Worm (Caenorhabditis elegans): Measurements from ENCODE around the gene F01F1.15.
A peak's percentile ranks its signal among the peaks of the same experiment; 100 is the strongest.

F01F1.15 gene

DNA sequence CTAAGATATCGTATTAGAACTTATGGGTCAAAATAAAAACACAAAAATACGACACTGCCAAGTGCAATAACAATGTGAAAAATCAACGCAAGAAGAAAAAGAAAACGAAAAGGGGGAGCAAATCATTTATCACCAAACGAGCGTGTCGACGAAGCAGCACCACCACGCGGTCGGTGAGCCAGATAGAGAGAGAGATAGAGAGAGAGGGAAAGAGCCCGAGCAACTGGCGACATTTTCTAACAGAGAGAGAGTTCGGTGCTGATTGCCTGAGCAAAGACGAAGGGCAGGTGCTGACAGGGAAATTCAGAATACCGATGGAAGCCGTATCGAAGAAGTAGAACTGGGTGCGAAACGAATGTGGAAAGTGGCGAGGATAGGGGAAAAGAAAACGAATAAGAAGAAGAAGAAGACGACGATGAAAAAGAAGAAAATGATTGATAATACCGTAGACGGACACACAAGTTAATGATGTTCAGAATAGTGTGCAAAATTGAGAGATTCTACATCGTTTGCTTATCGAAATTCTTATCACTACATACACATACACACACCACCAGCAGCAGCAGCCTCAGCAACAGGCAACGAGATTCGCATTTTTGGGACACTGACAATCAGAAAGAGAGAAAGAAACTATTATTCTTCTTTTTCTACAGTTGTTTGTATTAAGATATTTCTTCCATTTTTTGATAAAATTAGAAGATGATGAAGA lies 34.0 kb downstream of the F01F1.15 start:
- TF ChIP-seq tab-1 (GFP tag; IDR thresholded peaks at IDR 0.05) (no peak), ztf-23 (GFP tag; IDR thresholded peaks at IDR 0.05) (0 out of 2 replicates have a peak, but pooled peaks have one; percentile 22)

ce11 chrIII:5834663-5835062 lies 34.7 kb downstream of the F01F1.15 start:
- no peak for TF ChIP-seq tab-1 (GFP tag; IDR thresholded peaks at IDR 0.05)
- TF ChIP-seq klf-2 (GFP tag; conservative IDR thresholded peaks at IDR 0.05) = no peak
- no peak for TF ChIP-seq ref-1 (GFP tag; conservative IDR thresholded peaks at IDR 0.05)
- TF ChIP-seq flt-1 (GFP tag; IDR thresholded peaks at IDR 0.05) = no peak
- TF ChIP-seq ztf-29 (GFP tag; IDR thresholded peaks at IDR 0.05) = no peak
- no peak for TF ChIP-seq T22C8.4 (GFP tag; IDR thresholded peaks at IDR 0.05)
- TF ChIP-seq cog-1 (tag; optimal IDR thresholded peaks at IDR 0.05) = no peak
- TF ChIP-seq ztf-23 (GFP tag; IDR thresholded peaks at IDR 0.05) = no peak
- TF ChIP-seq med-1 (GFP tag; optimal IDR thresholded peaks at IDR 0.05; ENCODE audit: insufficient read depth) = no peak

DNA sequence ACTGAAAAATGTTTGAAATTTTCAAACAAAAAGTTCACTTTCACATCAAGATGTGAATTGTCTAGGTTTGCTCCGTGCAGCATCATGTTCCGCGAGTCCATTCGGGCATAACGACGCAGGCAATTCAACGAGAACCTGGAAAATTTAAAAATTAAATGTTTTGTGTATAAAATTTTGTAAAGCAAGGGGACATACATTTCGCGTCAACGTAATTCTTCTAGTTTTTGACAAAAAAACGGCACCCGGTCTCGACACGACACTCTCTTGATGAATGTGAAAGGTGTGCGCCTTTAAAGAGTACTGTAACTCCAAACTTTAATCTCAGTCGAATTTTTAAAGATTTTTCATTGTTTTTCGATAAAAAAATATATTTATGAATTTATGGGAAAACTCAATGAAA lies 35.3 kb downstream of the F01F1.15 start, which contains the start of gene R12B2.6:
R12B2.6 (minus strand) TSS at position 101 of the 400 bp plus-strand sequence.
- TF ChIP-seq klf-2 (GFP tag; conservative IDR thresholded peaks at IDR 0.05) = no peak
- TF ChIP-seq ref-1 (GFP tag; conservative IDR thresholded peaks at IDR 0.05) = no peak
- no peak for TF ChIP-seq ztf-23 (GFP tag; IDR thresholded peaks at IDR 0.05)
- TF ChIP-seq flt-1 (GFP tag; IDR thresholded peaks at IDR 0.05) = no peak
- TF ChIP-seq med-1 (GFP tag; optimal IDR thresholded peaks at IDR 0.05; ENCODE audit: insufficient read depth) = no peak
- TF ChIP-seq ztf-29 (GFP tag; IDR thresholded peaks at IDR 0.05) = no peak
- no peak for TF ChIP-seq cog-1 (tag; optimal IDR thresholded peaks at IDR 0.05)
- no peak for TF ChIP-seq T22C8.4 (GFP tag; IDR thresholded peaks at IDR 0.05)
- TF ChIP-seq tab-1 (GFP tag; IDR thresholded peaks at IDR 0.05) = no peak

- TF ChIP-seq tab-1 (GFP tag; IDR thresholded peaks at IDR 0.05) (no peak), ref-1 (GFP tag; conservative IDR thresholded peaks at IDR 0.05) (no peak), med-1 (GFP tag; optimal IDR thresholded peaks at IDR 0.05; ENCODE audit: insufficient read depth) (no peak), flt-1 (GFP tag; IDR thresholded peaks at IDR 0.05) (no peak), ztf-23 (GFP tag; IDR thresholded peaks at IDR 0.05) (no peak), ztf-29 (GFP tag; IDR thresholded peaks at IDR 0.05) (no peak), cog-1 (tag; optimal IDR thresholded peaks at IDR 0.05) (no peak), T22C8.4 (GFP tag; IDR thresholded peaks at IDR 0.05) (no peak), klf-2 (GFP tag; conservative IDR thresholded peaks at IDR 0.05) (no peak)
These were observed 36.0 kb downstream of the F01F1.15 start, which contains the start of the genes R12B2.13 and mdt-15 for ce11 chrIII:5833376-5833775. TSS of gene R12B2.13 (minus strand) at chrIII:5833476. TSS of gene mdt-15 (minus strand) at chrIII:5833751.

DNA sequence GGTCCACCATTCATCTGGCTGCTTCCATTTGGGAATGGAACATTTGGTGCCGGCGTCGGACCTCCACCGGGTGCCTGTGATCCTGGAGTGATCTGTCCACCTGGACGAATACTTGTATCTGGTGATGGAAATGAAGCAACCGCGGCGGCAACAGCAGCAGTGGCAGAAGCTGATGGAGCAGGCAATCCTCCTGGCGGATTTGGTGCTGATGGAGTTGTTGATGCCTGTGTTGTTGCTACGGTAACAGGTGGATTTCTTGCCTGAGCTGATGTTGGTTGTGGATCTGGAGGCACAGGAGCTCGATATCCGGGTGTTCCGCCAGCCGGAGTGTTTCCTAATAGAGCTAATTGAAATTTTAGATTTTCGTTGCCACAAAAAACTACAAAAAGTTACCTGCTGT lies 36.9 kb downstream of the F01F1.15 start:
- TF ChIP-seq ztf-23 (GFP tag; IDR thresholded peaks at IDR 0.05) (no peak), ref-1 (GFP tag; conservative IDR thresholded peaks at IDR 0.05) (no peak), med-1 (GFP tag; optimal IDR thresholded peaks at IDR 0.05; ENCODE audit: insufficient read depth) (no peak), flt-1 (GFP tag; IDR thresholded peaks at IDR 0.05) (no peak), cog-1 (tag; optimal IDR thresholded peaks at IDR 0.05) (no peak), klf-2 (GFP tag; conservative IDR thresholded peaks at IDR 0.05) (no peak), ztf-29 (GFP tag; IDR thresholded peaks at IDR 0.05) (no peak), tab-1 (GFP tag; IDR thresholded peaks at IDR 0.05) (no peak), T22C8.4 (GFP tag; IDR thresholded peaks at IDR 0.05) (no peak)

DNA sequence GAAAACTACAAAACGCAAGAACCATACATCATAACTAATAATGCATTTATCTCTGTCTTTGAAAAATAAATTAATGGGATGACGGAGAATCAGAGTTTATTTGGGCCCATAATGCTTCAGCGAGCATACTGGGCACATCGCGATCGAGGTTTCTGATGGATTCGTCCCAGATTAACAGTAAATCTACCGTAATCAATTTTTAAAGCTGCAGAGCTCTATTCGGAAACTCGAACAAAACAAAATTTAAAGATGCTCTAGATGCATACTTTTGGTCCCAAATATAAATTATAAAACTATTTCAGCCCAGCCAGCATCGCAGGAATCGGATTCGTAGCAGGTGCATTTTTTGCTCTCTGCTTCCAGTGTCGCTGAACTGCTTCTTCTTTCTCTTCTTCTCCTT lies 41.3 kb downstream of the F01F1.15 start:
- TF ChIP-seq ref-1 (GFP tag; conservative IDR thresholded peaks at IDR 0.05) = no peak
- TF ChIP-seq klf-2 (GFP tag; conservative IDR thresholded peaks at IDR 0.05) = no peak
- no peak for TF ChIP-seq tab-1 (GFP tag; IDR thresholded peaks at IDR 0.05)
- no peak for TF ChIP-seq cog-1 (tag; optimal IDR thresholded peaks at IDR 0.05)

ce11 chrIII:5826895-5827437 lies 42.4 kb downstream of the F01F1.15 start:
- TF ChIP-seq T22C8.4 (GFP tag; IDR thresholded peaks at IDR 0.05) (no peak), tab-1 (GFP tag; IDR thresholded peaks at IDR 0.05) (no peak), ref-1 (GFP tag; conservative IDR thresholded peaks at IDR 0.05) (no peak), flt-1 (GFP tag; IDR thresholded peaks at IDR 0.05) (no peak)

DNA sequence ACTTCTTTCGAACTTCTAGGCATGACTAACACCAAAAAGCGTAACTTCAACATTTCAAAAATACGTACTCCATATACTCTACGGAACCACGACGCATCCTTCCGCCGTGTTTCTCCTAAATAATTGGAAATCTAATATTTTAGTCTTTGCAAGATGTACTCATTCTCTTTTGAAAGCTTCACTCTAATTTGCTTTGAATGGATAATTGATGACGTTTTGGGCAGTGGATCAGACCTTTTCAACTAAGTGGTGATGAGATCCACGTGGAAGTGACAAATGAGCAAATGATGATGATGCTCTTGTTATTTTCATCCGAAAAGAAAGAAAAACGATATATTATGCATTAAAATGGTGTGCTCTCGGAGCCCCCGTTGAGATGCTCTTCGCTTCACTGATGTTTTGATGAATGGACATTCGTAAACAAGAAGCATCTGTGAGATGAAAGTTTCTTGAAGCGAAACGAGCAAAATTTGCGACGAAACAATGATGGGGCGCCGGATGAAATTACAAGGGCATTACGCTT lies 44.8 kb downstream of the F01F1.15 start:
- TF ChIP-seq cog-1 (tag; optimal IDR thresholded peaks at IDR 0.05) (no peak), tab-1 (GFP tag; IDR thresholded peaks at IDR 0.05) (no peak), ztf-23 (GFP tag; IDR thresholded peaks at IDR 0.05) (no peak), ref-1 (GFP tag; conservative IDR thresholded peaks at IDR 0.05) (no peak), T22C8.4 (GFP tag; IDR thresholded peaks at IDR 0.05) (no peak), klf-2 (GFP tag; conservative IDR thresholded peaks at IDR 0.05) (no peak), ztf-29 (GFP tag; IDR thresholded peaks at IDR 0.05) (no peak), flt-1 (GFP tag; IDR thresholded peaks at IDR 0.05) (no peak), med-1 (GFP tag; optimal IDR thresholded peaks at IDR 0.05; ENCODE audit: insufficient read depth) (no peak)

DNA sequence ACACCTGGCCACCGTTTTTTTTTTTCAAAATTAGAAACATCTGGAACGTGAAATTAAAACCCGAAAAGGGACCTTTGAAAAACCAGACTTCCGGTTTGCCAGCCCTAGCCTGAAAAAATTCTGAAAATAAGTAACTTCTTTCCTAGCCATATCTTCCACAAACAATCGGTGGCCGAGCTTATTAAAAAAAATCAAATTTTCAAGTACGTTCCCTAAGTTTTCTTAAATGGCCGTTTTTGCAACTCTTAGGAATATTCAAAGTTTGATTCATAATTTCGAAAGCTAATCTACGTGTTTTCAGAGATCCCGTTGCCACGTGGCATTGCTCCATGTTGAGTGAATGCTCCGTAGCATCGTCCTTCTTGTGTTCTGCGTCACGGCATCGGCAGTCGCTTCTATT lies 45.7 kb downstream of the F01F1.15 start, which contains the start of gene R12B2.8:
R12B2.8 (plus strand) TSS at position 301 of the 400 bp plus-strand sequence.
- no peak for TF ChIP-seq tab-1 (GFP tag; IDR thresholded peaks at IDR 0.05)
- TF ChIP-seq klf-2 (GFP tag; conservative IDR thresholded peaks at IDR 0.05) = no peak
- TF ChIP-seq flt-1 (GFP tag; IDR thresholded peaks at IDR 0.05) = no peak
- TF ChIP-seq ztf-29 (GFP tag; IDR thresholded peaks at IDR 0.05) = no peak
- no peak for TF ChIP-seq ztf-23 (GFP tag; IDR thresholded peaks at IDR 0.05)
- TF ChIP-seq T22C8.4 (GFP tag; IDR thresholded peaks at IDR 0.05) = no peak
- TF ChIP-seq med-1 (GFP tag; optimal IDR thresholded peaks at IDR 0.05; ENCODE audit: insufficient read depth) = no peak
- TF ChIP-seq ref-1 (GFP tag; conservative IDR thresholded peaks at IDR 0.05) = no peak
- TF ChIP-seq cog-1 (tag; optimal IDR thresholded peaks at IDR 0.05) = no peak

DNA sequence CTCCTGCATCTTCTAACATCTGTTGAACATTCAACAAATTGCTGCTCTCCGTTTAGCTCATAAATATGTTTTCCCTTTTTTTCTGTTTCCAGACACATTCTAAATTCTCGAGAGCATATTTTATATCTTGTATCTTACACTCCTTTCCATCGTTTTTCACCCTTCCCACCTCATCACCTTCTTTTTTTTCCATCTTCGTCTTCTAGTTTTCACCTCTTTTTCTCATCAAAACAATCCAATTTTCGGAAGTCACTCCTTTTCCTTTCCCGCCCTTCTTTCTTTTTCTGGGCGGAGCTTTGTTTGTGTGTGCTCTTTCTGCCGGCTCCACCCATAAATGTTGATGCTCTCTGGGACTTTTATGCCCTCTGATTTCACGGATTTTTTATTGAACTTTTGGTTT lies 46.5 kb downstream of the F01F1.15 start:
- TF ChIP-seq flt-1 (GFP tag; IDR thresholded peaks at IDR 0.05) (no peak), ref-1 (GFP tag; conservative IDR thresholded peaks at IDR 0.05) (no peak), ztf-23 (GFP tag; IDR thresholded peaks at IDR 0.05) (no peak), klf-2 (GFP tag; conservative IDR thresholded peaks at IDR 0.05) (no peak), ztf-29 (GFP tag; IDR thresholded peaks at IDR 0.05) (no peak), tab-1 (GFP tag; IDR thresholded peaks at IDR 0.05) (no peak), cog-1 (tag; optimal IDR thresholded peaks at IDR 0.05) (no peak), T22C8.4 (GFP tag; IDR thresholded peaks at IDR 0.05) (no peak), med-1 (GFP tag; optimal IDR thresholded peaks at IDR 0.05; ENCODE audit: insufficient read depth) (no peak)
